Worm (Caenorhabditis elegans): ENCODE data around the gene F54E2.1.

F54E2.1 gene

DNA sequence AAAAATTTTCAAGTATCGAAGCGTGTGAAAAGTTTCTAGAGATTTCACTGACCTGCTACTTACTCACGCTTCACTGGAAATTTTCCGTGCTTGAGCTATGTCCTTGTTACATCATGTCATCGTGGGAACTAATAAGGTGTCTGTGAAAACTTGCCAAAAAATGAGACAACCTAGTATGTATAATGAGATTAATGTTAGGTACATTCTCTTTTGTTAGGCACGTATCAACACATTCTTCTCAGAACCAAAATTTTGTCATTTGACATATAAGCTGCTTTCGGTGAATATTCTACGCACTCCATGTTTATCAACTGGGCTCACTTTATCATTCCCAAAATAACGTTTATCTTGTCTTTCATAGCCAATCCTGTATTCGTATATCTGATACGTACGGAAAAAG lies 36.2 kb upstream of the F54E2.1 start, which contains the start of gene srj-18:
Gene srj-18 (plus strand): TSS at position 301 of the 400 bp plus-strand sequence.
- TF ChIP-seq ceh-13 (GFP tag; optimal IDR thresholded peaks at IDR 0.05) (no peak), hnd-1 (tag; optimal IDR thresholded peaks at IDR 0.05) (no peak), sea-1 (GFP tag; conservative IDR thresholded peaks at IDR 0.05) (no peak), pes-1 (GFP tag; IDR thresholded peaks at IDR 0.05) (no peak), tbx-11 (GFP tag; IDR thresholded peaks at IDR 0.05) (no peak), F13C5.2 (tag; optimal IDR thresholded peaks at IDR 0.05) (no peak), ceh-36 (tag; optimal IDR thresholded peaks at IDR 0.05) (no peak), ets-7 (tag; optimal IDR thresholded peaks at IDR 0.05) (no peak), hmg-4 (GFP tag; optimal IDR thresholded peaks at IDR 0.05) (no peak), hmbx-1 (tag; optimal IDR thresholded peaks at IDR 0.05) (no peak), tbx-37 (GFP tag; conservative IDR thresholded peaks at IDR 0.05) (no peak), tra-4 (tag; optimal IDR thresholded peaks at IDR 0.05) (no peak), aly-1 (tag; optimal IDR thresholded peaks at IDR 0.05) (no peak)

DNA sequence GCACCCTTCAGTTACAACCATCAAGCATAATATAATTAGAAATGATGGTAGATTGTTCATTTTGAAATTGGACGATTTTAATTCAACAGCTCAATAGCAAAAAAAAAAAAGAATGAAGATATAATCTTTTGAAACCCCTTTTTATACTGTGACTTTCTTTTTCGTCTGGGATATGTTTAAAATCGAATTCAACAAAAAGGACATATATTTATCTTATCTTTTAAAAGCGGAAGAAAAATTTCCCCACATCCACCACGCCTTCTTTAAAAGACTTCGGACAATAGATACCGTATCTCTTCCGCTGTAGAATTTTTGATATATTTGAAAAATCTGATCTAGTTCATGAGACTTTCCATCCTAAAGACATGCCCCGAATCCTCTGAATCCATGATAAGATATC lies 29.4 kb upstream of the F54E2.1 start, which contains the start of gene R05D8.11:
Gene R05D8.11 (minus strand): TSS at position 101 of the 400 bp plus-strand sequence.
- TF ChIP-seq ceh-36 (tag; optimal IDR thresholded peaks at IDR 0.05) (no peak), tra-4 (tag; optimal IDR thresholded peaks at IDR 0.05) (no peak), B0310.2 (tag; optimal IDR thresholded peaks at IDR 0.05) (no peak), ceh-13 (GFP tag; optimal IDR thresholded peaks at IDR 0.05) (no peak), tbx-11 (GFP tag; IDR thresholded peaks at IDR 0.05) (no peak), hmbx-1 (tag; optimal IDR thresholded peaks at IDR 0.05) (no peak), scrt-1 (GFP tag; IDR thresholded peaks at IDR 0.05) (no peak), ama-1 (optimal IDR thresholded peaks at IDR 0.05) (no peak), flt-1 (GFP tag; IDR thresholded peaks at IDR 0.05) (no peak), ets-7 (tag; optimal IDR thresholded peaks at IDR 0.05) (no peak), aly-1 (tag; optimal IDR thresholded peaks at IDR 0.05) (no peak), sea-1 (GFP tag; conservative IDR thresholded peaks at IDR 0.05) (no peak), pes-1 (GFP tag; IDR thresholded peaks at IDR 0.05) (no peak), F13C5.2 (tag; optimal IDR thresholded peaks at IDR 0.05) (no peak), hmg-4 (GFP tag; optimal IDR thresholded peaks at IDR 0.05) (no peak), hnd-1 (tag; optimal IDR thresholded peaks at IDR 0.05) (no peak), tbx-37 (GFP tag; conservative IDR thresholded peaks at IDR 0.05) (no peak)

DNA sequence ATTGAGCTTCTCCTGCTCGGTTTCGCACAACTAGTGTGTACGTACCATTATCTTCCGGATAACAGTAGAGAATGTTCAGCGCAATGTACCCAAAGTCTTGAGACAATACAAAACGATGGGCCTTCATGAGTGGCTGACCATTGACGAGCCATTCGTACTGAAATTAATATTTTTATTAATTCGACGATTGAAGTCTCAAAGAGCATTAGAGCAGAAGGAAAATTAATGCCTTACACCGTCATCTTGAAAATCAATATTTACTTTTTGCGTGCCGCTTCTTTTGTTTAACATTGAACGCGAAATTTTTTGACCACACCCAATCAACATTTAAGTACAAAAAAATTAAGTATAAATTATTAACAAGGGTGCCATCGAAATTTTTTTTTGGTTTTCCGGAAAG lies 17.2 kb upstream of the F54E2.1 start:
- TF ChIP-seq sea-1 (GFP tag; conservative IDR thresholded peaks at IDR 0.05) (no peak), ceh-13 (GFP tag; optimal IDR thresholded peaks at IDR 0.05) (no peak), F13C5.2 (tag; optimal IDR thresholded peaks at IDR 0.05) (no peak), B0310.2 (tag; optimal IDR thresholded peaks at IDR 0.05) (no peak), hmbx-1 (tag; optimal IDR thresholded peaks at IDR 0.05) (no peak), hnd-1 (tag; optimal IDR thresholded peaks at IDR 0.05) (no peak), pes-1 (GFP tag; IDR thresholded peaks at IDR 0.05) (no peak), ama-1 (optimal IDR thresholded peaks at IDR 0.05) (no peak), scrt-1 (GFP tag; IDR thresholded peaks at IDR 0.05) (no peak), aly-1 (tag; optimal IDR thresholded peaks at IDR 0.05) (no peak), flt-1 (GFP tag; IDR thresholded peaks at IDR 0.05) (no peak), tra-4 (tag; optimal IDR thresholded peaks at IDR 0.05) (no peak), ceh-36 (tag; optimal IDR thresholded peaks at IDR 0.05) (no peak), tbx-11 (GFP tag; IDR thresholded peaks at IDR 0.05) (no peak), hmg-4 (GFP tag; optimal IDR thresholded peaks at IDR 0.05) (no peak), tbx-37 (GFP tag; conservative IDR thresholded peaks at IDR 0.05) (no peak), ets-7 (tag; optimal IDR thresholded peaks at IDR 0.05) (no peak)

DNA sequence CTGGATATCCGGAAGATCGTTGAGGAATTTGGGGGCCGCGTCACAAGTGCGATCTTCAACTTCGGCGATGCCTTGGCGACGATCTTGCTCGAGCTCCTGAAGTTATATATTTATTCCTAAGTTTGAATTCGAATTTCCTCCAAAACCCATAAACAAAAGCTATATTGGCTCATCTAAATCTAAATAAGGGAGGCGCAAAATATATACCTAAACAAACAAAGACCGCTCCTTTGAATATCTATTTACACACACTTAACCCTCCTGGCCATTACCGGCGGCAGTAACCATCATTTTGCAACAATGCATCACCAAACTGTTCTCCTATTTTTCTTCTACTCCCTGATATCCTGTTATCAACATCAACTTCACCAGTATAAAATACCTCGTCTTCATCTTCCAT lies 14.2 kb upstream of the F54E2.1 start, which contains the start of gene F54E2.2:
Gene F54E2.2 (plus strand): TSS at position 301 of the 400 bp plus-strand sequence.
- TF ChIP-seq B0310.2 (tag; optimal IDR thresholded peaks at IDR 0.05): no peak
- TF ChIP-seq ama-1 (optimal IDR thresholded peaks at IDR 0.05): no peak
- TF ChIP-seq scrt-1 (GFP tag; IDR thresholded peaks at IDR 0.05): no peak
- no peak for TF ChIP-seq pes-1 (GFP tag; IDR thresholded peaks at IDR 0.05)
- TF ChIP-seq aly-1 (tag; optimal IDR thresholded peaks at IDR 0.05): no peak
- TF ChIP-seq ceh-36 (tag; optimal IDR thresholded peaks at IDR 0.05): no peak
- no peak for TF ChIP-seq hmg-4 (GFP tag; optimal IDR thresholded peaks at IDR 0.05)
- TF ChIP-seq hmbx-1 (tag; optimal IDR thresholded peaks at IDR 0.05): no peak
- no peak for TF ChIP-seq flt-1 (GFP tag; IDR thresholded peaks at IDR 0.05)
- no peak for TF ChIP-seq F13C5.2 (tag; optimal IDR thresholded peaks at IDR 0.05)
- TF ChIP-seq tbx-37 (GFP tag; conservative IDR thresholded peaks at IDR 0.05): no peak
- TF ChIP-seq ceh-13 (GFP tag; optimal IDR thresholded peaks at IDR 0.05): no peak
- TF ChIP-seq ets-7 (tag; optimal IDR thresholded peaks at IDR 0.05): no peak
- TF ChIP-seq tra-4 (tag; optimal IDR thresholded peaks at IDR 0.05): no peak
- no peak for TF ChIP-seq sea-1 (GFP tag; conservative IDR thresholded peaks at IDR 0.05)
- no peak for TF ChIP-seq hnd-1 (tag; optimal IDR thresholded peaks at IDR 0.05)
- no peak for TF ChIP-seq tbx-11 (GFP tag; IDR thresholded peaks at IDR 0.05)

DNA sequence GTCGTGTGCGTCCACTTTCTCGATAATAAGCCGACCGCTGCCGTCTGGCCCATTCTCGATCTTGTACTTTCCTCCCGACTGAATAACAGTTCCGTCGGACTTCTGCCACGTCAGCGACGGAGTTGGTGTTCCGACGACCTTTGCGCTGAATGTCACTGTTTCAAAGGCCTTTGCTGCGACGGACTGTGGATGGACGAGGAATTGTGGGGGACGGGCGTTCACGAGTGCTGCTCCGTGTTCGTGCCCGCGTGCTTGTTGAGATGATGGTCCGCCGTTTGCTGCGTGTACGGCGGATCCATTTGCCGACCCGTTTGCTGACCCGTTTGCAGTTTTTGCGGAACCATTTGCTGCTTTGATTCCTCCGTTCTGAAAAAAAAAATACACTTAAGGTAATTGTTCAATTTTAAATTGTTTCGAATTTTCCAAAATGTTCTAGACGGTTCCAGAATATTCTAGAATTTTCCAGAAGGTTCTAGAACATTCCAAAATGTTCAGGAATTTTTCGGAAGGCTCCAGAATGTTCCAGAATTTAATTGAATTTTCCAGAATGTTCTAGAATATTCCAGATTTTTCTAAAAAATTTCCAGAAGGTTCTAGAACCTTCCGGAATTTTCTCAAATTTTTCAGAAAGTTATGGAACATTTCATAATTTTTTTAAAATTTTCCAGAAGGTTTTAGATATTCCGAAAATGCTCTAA lies 10.9 kb upstream of the F54E2.1 start:
- TF ChIP-seq hmbx-1 (tag; optimal IDR thresholded peaks at IDR 0.05) (no peak), pes-1 (GFP tag; IDR thresholded peaks at IDR 0.05) (no peak), ceh-36 (tag; optimal IDR thresholded peaks at IDR 0.05) (no peak)

DNA sequence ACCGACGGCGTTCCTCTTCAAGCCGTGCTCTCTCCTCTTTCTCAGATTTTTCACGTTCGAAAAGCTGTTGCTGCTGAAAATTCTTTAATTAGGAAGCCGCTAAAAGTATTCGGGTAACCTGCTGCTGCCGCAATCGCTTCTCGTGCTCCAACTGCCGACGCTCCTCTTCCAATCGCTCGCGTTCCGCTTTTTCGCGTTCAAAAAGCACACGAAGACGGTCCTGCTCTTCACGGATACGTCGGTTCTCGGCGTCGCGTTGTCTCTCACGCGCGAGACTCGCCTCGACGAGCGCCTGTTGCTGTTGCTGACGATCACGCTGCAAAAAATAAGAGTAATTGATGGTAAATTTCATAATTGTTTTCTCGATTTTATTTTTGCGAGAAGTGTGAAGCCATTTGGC lies 9.5 kb upstream of the F54E2.1 start:
- TF ChIP-seq hmg-4 (GFP tag; optimal IDR thresholded peaks at IDR 0.05) (no peak), F13C5.2 (tag; optimal IDR thresholded peaks at IDR 0.05) (no peak), aly-1 (tag; optimal IDR thresholded peaks at IDR 0.05) (no peak), ceh-13 (GFP tag; optimal IDR thresholded peaks at IDR 0.05) (no peak)

DNA sequence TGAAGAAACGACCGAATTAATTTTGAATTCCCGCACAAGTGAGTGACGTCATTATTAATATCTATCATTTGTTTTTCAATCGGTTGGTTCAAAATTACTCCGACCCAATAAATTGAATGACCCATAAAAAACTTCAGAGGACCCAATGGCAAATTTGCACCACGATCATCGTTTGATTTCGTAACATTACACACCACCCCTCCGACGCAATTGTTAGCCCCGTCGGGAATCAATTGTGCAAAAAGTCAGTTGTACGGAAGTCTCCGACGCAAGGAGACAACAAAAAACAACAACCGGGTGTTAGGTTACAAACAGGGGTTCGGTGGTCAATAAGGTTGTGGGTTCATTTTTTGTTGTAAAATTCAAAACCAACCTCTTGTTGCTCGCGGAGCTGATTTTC lies 8.2 kb upstream of the F54E2.1 start:
- TF ChIP-seq ceh-36 (tag; optimal IDR thresholded peaks at IDR 0.05) (no peak), hnd-1 (tag; optimal IDR thresholded peaks at IDR 0.05) (no peak), flt-1 (GFP tag; IDR thresholded peaks at IDR 0.05) (no peak), F13C5.2 (tag; optimal IDR thresholded peaks at IDR 0.05) (no peak), tra-4 (tag; optimal IDR thresholded peaks at IDR 0.05) (no peak), scrt-1 (GFP tag; IDR thresholded peaks at IDR 0.05) (no peak), hmbx-1 (tag; optimal IDR thresholded peaks at IDR 0.05) (no peak), ets-7 (tag; optimal IDR thresholded peaks at IDR 0.05) (no peak)
